Worm (Caenorhabditis elegans): ENCODE data around the gene sdz-37.

DNA sequence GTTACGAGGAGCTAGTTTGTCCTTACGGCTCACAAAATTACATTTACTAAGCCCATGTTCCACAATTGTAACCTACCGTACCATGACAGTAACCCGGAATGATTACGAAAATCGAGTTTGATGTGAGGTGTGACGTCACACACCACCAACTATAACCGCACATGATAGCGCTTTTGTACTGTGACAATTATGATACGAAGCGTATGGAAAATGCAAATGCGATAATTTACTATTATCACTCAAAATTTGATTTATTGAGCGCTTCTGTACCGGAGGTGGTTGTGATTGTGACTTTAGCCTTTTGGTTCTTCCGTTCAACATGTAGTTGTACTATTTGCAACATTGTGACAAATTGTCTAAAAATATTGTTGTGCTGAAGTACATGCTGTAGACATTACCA, 21.0 kb downstream of the sdz-37 start:
- TF ChIP-seq nhr-77 (tag; optimal IDR thresholded peaks at IDR 0.05) (no peak), lin-39 (tag; optimal IDR thresholded peaks at IDR 0.05) (no peak), zag-1 (tag; optimal IDR thresholded peaks at IDR 0.05) (no peak), unc-62 (GFP tag; optimal IDR thresholded peaks at IDR 0.05) (no peak), mef-2 (tag; optimal IDR thresholded peaks at IDR 0.05) (no peak), ets-5 (GFP tag; IDR thresholded peaks at IDR 0.05) (no peak), ztf-11 (tag; optimal IDR thresholded peaks at IDR 0.05) (no peak), nhr-90 (tag; optimal IDR thresholded peaks at IDR 0.05; ENCODE audit: poor library complexity) (no peak), unc-130 (tag; optimal IDR thresholded peaks at IDR 0.05) (no peak), nhr-76 (tag; optimal IDR thresholded peaks at IDR 0.05) (no peak), aly-2 (tag; optimal IDR thresholded peaks at IDR 0.05) (no peak), nhr-237 (tag; optimal IDR thresholded peaks at IDR 0.05) (no peak)
